In the genomic region with DNA sequence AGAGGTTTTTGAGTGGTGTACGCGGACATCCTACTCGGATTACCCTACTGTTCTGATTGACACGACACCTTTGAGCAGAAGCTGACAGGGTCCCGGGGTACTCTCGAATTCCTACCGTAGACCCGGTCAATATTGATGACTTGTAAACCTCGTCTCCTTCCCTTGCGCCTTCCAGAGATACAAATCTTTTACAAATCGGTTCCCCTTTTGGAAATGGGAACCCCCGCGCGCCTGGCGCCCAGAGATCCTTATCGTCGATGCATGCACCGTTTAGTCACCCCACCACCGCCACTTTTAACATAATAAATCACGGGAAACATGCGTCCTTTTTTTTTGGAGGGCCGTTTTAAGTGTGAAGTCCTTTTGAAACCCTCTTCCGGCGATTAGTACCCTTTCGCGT, we compare ENCODE assay signal across 6 worm cellular contexts.
TF ChIP-seq lines count a peak whose summit lies in the region.

No protein-coding gene starts in this region.

TF ChIP-seq in whole organism, L1 larva, 84 proteins besides CTCF, POLR2A, EP300 and RAD21:
- TF ChIP-seq hpl-2 (GFP tag; optimal IDR thresholded peaks at IDR 0.05; lab: Kevin White, UChicago), result no peak
- no peak for TF ChIP-seq F16B12.6 (tag; optimal IDR thresholded peaks at IDR 0.05; lab: Kevin White, UChicago)
- TF ChIP-seq lin-14 (GFP tag; optimal IDR thresholded peaks at IDR 0.05; lab: Kevin White, UChicago), result peak; percentile 67
- TF ChIP-seq nhr-85 (tag; lab: Kevin White, UChicago), result peak; percentile 84

TF ChIP-seq in whole organism, L2 larva, 48 proteins besides CTCF, POLR2A, EP300 and RAD21:
- TF ChIP-seq gmeb-1 (tag; optimal IDR thresholded peaks at IDR 0.05; lab: Kevin White, UChicago) (no peak), R02D3.7 (tag; optimal IDR thresholded peaks at IDR 0.05; lab: Kevin White, UChicago) (no peak), elt-1 (tag; optimal IDR thresholded peaks at IDR 0.05; lab: Kevin White, UChicago) (peak; percentile 64), mdl-1 (tag; optimal IDR thresholded peaks at IDR 0.05; lab: Kevin White, UChicago) (no peak), C34F6.9 (tag; optimal IDR thresholded peaks at IDR 0.05; lab: Kevin White, UChicago) (no peak), nhr-25 (tag; optimal IDR thresholded peaks at IDR 0.05; lab: Kevin White, UChicago) (no peak), sma-3 (GFP tag; optimal IDR thresholded peaks at IDR 0.05; lab: Kevin White, UChicago) (no peak), aly-2 (tag; optimal IDR thresholded peaks at IDR 0.05; lab: Kevin White, UChicago) (no peak), nhr-129 (tag; optimal IDR thresholded peaks at IDR 0.05; lab: Kevin White, UChicago) (no peak), ceh-16 (tag; optimal IDR thresholded peaks at IDR 0.05; lab: Kevin White, UChicago) (peak; percentile 49), lin-11 (tag; optimal IDR thresholded peaks at IDR 0.05; lab: Kevin White, UChicago) (no peak), skn-1 (tag; optimal IDR thresholded peaks at IDR 0.05; lab: Kevin White, UChicago) (no peak)
TF ChIP-seq in whole organism, L2 larva: peak in this region for 2.

TF ChIP-seq in whole organism, L3 larva, 47 proteins besides CTCF, POLR2A, EP300 and RAD21:
- TF ChIP-seq elt-1 (tag; optimal IDR thresholded peaks at IDR 0.05; lab: Kevin White, UChicago) (peak; percentile 79), ceh-16 (tag; optimal IDR thresholded peaks at IDR 0.05; lab: Kevin White, UChicago) (no peak), nhr-25 (tag; optimal IDR thresholded peaks at IDR 0.05; lab: Kevin White, UChicago) (peak; percentile 4)

TF ChIP-seq in whole organism, L4 larva, 104 proteins besides CTCF, POLR2A, EP300 and RAD21:
- TF ChIP-seq mxl-2 (GFP tag; conservative IDR thresholded peaks at IDR 0.05; lab: Robert Waterston, UW), result 0 out of 2 replicates have a peak, but pooled peaks have one; percentile 4
- TF ChIP-seq aha-1 (tag; lab: Kevin White, UChicago), result peak; percentile 80
- TF ChIP-seq nhr-48 (tag; optimal IDR thresholded peaks at IDR 0.05; lab: Kevin White, UChicago), result no peak

TF ChIP-seq in whole organism, late embryonic, 69 proteins besides CTCF, POLR2A, EP300 and RAD21:
- TF ChIP-seq fax-1 (tag; optimal IDR thresholded peaks at IDR 0.05; lab: Kevin White, UChicago) (no peak), ceh-34 (tag; optimal IDR thresholded peaks at IDR 0.05; lab: Kevin White, UChicago) (peak; percentile 64), unc-55 (GFP tag; optimal IDR thresholded peaks at IDR 0.05; lab: Kevin White, UChicago) (no peak), ceh-2 (tag; optimal IDR thresholded peaks at IDR 0.05; lab: Kevin White, UChicago) (no peak), sox-4 (tag; optimal IDR thresholded peaks at IDR 0.05; lab: Kevin White, UChicago) (no peak), hlh-30 (tag; optimal IDR thresholded peaks at IDR 0.05; lab: Kevin White, UChicago; ENCODE audit: insufficient read depth) (no peak)

TF ChIP-seq in whole organism, young adult, 124 proteins besides CTCF, POLR2A, EP300 and RAD21:
- TF ChIP-seq zfh-2 (GFP tag; conservative IDR thresholded peaks at IDR 0.05; lab: Robert Waterston, UW), result 0 out of 2 replicates have a peak, but pooled peaks have one; percentile 9
- no peak for TF ChIP-seq Y95B8A.8 (GFP tag; IDR thresholded peaks at IDR 0.05; lab: Robert Waterston, UW)
- no peak for TF ChIP-seq D2030.7 (GFP tag; IDR thresholded peaks at IDR 0.05; lab: Robert Waterston, UW)
- TF ChIP-seq hsf-1 (GFP tag; IDR thresholded peaks at IDR 0.05; lab: Robert Waterston, UW), result no peak
